Fruit fly (Drosophila melanogaster): ENCODE measurements around the gene CG42724.

Gene CG42724

DNA sequence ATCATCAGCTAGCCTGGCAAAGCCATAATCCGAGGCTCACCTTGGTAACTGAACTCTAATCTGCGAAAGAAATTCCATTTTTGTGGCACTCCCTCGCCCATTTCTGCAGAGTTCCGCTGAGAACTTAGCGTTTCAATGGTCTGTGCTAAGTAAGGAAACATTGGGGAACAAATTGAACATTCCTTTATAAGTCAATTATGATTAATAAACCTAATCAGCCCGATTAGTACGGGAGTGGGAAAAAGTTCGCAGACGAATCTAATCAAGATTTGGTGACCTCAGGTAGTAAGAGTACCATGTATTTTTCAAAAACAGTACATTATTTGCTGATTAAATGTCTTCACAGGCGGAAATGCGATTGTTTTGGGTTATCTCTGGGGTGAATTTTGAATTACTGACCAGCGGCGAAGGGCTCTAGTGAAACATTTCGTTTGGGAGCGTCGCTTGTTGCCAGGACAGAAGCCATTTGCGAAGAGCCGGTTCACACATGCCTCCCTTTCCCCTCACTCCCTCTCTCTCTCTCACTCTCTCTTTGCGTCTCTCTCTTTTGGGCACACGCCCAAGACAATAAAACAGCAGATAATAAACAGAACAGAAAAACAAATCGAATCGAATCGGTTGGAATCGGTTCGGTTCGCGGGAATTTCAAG lies 34.6 kb upstream of the CG42724 start (continued):
- TF ChIP-seq Vsx1 (GFP tag; optimal IDR thresholded peaks at IDR 0.05) (peak; percentile 37), PHDP (tag; optimal IDR thresholded peaks at IDR 0.05) (no peak), CG30403 (GFP tag; optimal IDR thresholded peaks at IDR 0.05) (no peak), grau (tag; optimal IDR thresholded peaks at IDR 0.05) (no peak), Spps (tag; optimal IDR thresholded peaks at IDR 0.05) (no peak), Scr (GFP tag; IDR thresholded peaks at IDR 0.05; ENCODE audit: partially characterized antibody) (peak; percentile 27; the same call in 1 of the 2 replicates), sens-2 (GFP tag; IDR thresholded peaks at IDR 0.05) (no peak), maf-S (GFP tag; optimal IDR thresholded peaks at IDR 0.05) (no peak), CG12769 (tag; optimal IDR thresholded peaks at IDR 0.05) (peak; percentile 22), chinmo (GFP tag; IDR thresholded peaks at IDR 0.05; ENCODE audit: partially characterized antibody) (0 out of 4 replicates have a peak, but pooled peaks have one; percentile 69), ham (GFP tag; IDR thresholded peaks at IDR 0.05) (peak; percentile 29; the same call in 1 of the 2 replicates), Xrp1 (GFP tag; IDR thresholded peaks at IDR 0.05) (0 out of 2 replicates have a peak, but pooled peaks have one; percentile 18), Med (GFP tag) (peak; percentile 62), Hmr (GFP tag; optimal IDR thresholded peaks at IDR 0.05) (no peak), Ets65A (GFP tag) (peak; percentile 68), kah (GFP tag; optimal IDR thresholded peaks at IDR 0.05) (peak; percentile 69), Eip74EF (GFP tag; optimal IDR thresholded peaks at IDR 0.05) (peak in 1 of 2 experiments; percentile 11), cad (GFP tag; optimal IDR thresholded peaks at IDR 0.05) (peak; percentile 45), scrt (GFP tag; optimal IDR thresholded peaks at IDR 0.05) (peak; percentile 70), Bgb (GFP tag; IDR thresholded peaks at IDR 0.05; ENCODE audit: partially characterized antibody) (no peak), CrebB (tag; optimal IDR thresholded peaks at IDR 0.05) (no peak)

DNA sequence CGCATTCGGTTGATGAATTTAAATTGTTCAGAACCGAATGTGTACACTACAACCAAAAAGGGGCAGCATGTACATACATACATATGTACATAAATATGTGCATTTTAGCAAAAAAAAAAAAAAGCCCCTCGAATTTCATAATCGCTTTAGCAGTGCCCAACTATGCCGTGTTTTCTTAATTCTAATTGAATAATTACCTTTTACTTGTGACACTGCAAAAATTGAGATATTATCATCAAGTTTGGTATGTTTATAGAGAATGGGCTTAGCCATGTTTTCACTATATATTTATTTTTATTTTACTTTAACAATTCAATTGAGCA lies 33.4 kb upstream of the CG42724 start:
- TF ChIP-seq gsb (GFP tag; IDR thresholded peaks at IDR 0.05) = no peak
- TF ChIP-seq Hr3 (GFP tag; optimal IDR thresholded peaks at IDR 0.05) = no peak
- TF ChIP-seq tll (GFP tag; optimal IDR thresholded peaks at IDR 0.05) = no peak
- TF ChIP-seq CG2120 (GFP tag; optimal IDR thresholded peaks at IDR 0.05) = peak; percentile 40
- 0 out of 2 replicates have a peak, but pooled peaks have one; percentile 35 for TF ChIP-seq slbo (GFP tag; IDR thresholded peaks at IDR 0.05)
- TF ChIP-seq pfk (GFP tag; optimal IDR thresholded peaks at IDR 0.05) = no peak
- no peak for TF ChIP-seq CG34376 (GFP tag; optimal IDR thresholded peaks at IDR 0.05)
- TF ChIP-seq Ada2b (GFP tag; IDR thresholded peaks at IDR 0.05) = no peak
- peak; percentile 53 for TF ChIP-seq Med (GFP tag)

DNA sequence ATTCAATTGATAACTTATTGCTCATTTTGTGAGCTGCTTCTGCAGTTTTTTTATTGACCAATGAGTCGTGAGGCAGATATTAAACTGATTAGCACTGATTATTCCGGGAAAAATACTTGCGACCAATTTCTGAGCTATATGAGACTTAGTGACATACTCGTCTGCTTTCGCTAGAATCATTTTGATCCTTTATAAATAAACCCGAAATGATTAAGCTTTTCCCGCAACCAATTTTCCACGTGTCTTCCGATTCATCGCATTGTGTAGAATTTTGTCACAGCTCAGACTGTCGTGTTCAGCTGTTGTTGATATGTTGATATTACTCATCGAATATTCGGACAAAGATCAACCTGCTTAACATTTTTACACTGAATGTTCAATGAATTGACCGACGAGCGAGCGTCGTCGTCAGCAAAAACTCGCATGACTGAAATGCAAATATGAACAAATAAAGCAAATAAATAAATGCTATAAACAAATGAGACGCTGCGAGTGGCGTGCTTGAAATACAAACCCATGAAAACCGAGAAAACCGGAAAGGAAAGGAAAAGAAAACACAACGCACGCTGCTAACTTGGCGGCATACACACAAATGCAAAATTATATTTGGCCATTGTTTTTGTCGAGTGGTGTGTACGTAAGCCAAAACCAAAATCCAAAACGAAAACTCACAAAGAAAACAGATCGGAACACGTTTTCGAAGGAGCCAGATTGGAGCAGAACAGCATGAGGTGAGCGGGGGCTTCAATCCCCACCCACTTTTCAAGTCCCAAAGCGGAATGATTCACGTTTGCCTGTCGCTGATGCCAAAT lies 32.8 kb upstream of the CG42724 start:
- TF ChIP-seq fru (optimal IDR thresholded peaks at IDR 0.05) (no peak), her (GFP tag; optimal IDR thresholded peaks at IDR 0.05) (no peak), prd (optimal IDR thresholded peaks at IDR 0.05) (no peak), prd (GFP tag; IDR thresholded peaks at IDR 0.05) (no peak), cwo (GFP tag; optimal IDR thresholded peaks at IDR 0.05) (peak; percentile 73), CG32767 (GFP tag; IDR thresholded peaks at IDR 0.05) (no peak), otp (GFP tag; IDR thresholded peaks at IDR 0.05) (no peak), phol (tag; optimal IDR thresholded peaks at IDR 0.05) (no peak), CG17802 (tag; optimal IDR thresholded peaks at IDR 0.05) (no peak), CG15073 (GFP tag; optimal IDR thresholded peaks at IDR 0.05) (no peak), Lhr (GFP tag; optimal IDR thresholded peaks at IDR 0.05) (no peak), CG8944 (GFP tag; optimal IDR thresholded peaks at IDR 0.05) (no peak), dan (GFP tag; IDR thresholded peaks at IDR 0.05) (no peak), CG3995 (GFP tag; optimal IDR thresholded peaks at IDR 0.05) (no peak), mirr (GFP tag; optimal IDR thresholded peaks at IDR 0.05) (peak; percentile 60), ind (GFP tag; optimal IDR thresholded peaks at IDR 0.05) (no peak), bcd (GFP tag; optimal IDR thresholded peaks at IDR 0.05) (no peak), CG2129 (GFP tag; IDR thresholded peaks at IDR 0.05; ENCODE audit: partially characterized antibody) (no peak), Asciz (GFP tag; optimal IDR thresholded peaks at IDR 0.05) (peak; percentile 70)
